Worm (Caenorhabditis elegans): ENCODE data around the gene F23A7.4.

ce11 chrX:16228622-16229021 lies 16.2 kb downstream of the F23A7.4 start, which contains the start of gene F23A7.5:
- TF ChIP-seq nhr-12 (tag; optimal IDR thresholded peaks at IDR 0.05) (no peak), ces-1 (GFP tag; optimal IDR thresholded peaks at IDR 0.05) (no peak), nhr-76 (tag; optimal IDR thresholded peaks at IDR 0.05) (no peak), pha-4 (tag; optimal IDR thresholded peaks at IDR 0.05) (no peak), nhr-237 (tag; optimal IDR thresholded peaks at IDR 0.05) (no peak), unc-62 (GFP tag; optimal IDR thresholded peaks at IDR 0.05) (no peak), lin-13 (tag; optimal IDR thresholded peaks at IDR 0.05) (no peak), unc-120 (tag; optimal IDR thresholded peaks at IDR 0.05; ENCODE audit: poor library complexity, severe bottlenecking) (no peak), lsy-2 (tag; optimal IDR thresholded peaks at IDR 0.05) (no peak), mab-5 (tag; optimal IDR thresholded peaks at IDR 0.05) (no peak), unc-39 (tag; optimal IDR thresholded peaks at IDR 0.05) (no peak), mep-1 (tag; optimal IDR thresholded peaks at IDR 0.05) (no peak), M03D4.4 (tag; optimal IDR thresholded peaks at IDR 0.05) (no peak), ztf-11 (tag; optimal IDR thresholded peaks at IDR 0.05) (no peak)
